Worm (Caenorhabditis elegans) whole organism, L1 larva: ENCODE measurements around the gene lips-13.

Source experiments
- ama-1 ChIP-seq: fragments of 150-350 bp; optimal IDR thresholded peaks from 2 replicates; lab custom pipeline; 2014
- egl-27 ChIP-seq, 2 experiments: fragments of 150-350 bp in 1 of 2; sonication (generic microtip); optimal IDR thresholded peaks; 3 replicates each; lab custom pipeline; 2017 to 2018; ENCODE audit warnings: missing biosample characterization in 2 of 2, missing genetic modification characterization in 2 of 2, missing genetic modification reagents in 2 of 2
- irx-1 ChIP-seq: sonication (generic microtip); optimal IDR thresholded peaks from 2 replicates; lab custom pipeline; 2016; ENCODE audit warnings: missing genetic modification characterization, missing compliant biosample characterization
- lin-35 ChIP-seq, 2 experiments: fragments of 150-350 bp; optimal IDR thresholded peaks; 2 replicates each; lab custom pipeline; 2014; ENCODE audit warnings: missing biosample characterization in 2 of 2, missing genetic modification characterization in 2 of 2, missing genetic modification reagents in 2 of 2
- nhr-11 ChIP-seq: fragments of 150-350 bp; optimal IDR thresholded peaks from 2 replicates; lab custom pipeline; 2014; ENCODE audit warnings: missing biosample characterization, missing genetic modification characterization
- nhr-12 ChIP-seq: sonication (generic microtip); optimal IDR thresholded peaks from 2 replicates; lab custom pipeline; 2017; ENCODE audit warnings: missing biosample characterization, missing genetic modification characterization
- nhr-237 ChIP-seq: fragments of 150-350 bp; optimal IDR thresholded peaks from 2 replicates; lab custom pipeline; 2014; ENCODE audit warnings: missing biosample characterization, missing genetic modification characterization
- nhr-47 ChIP-seq: sonication (generic microtip); optimal IDR thresholded peaks from 2 replicates; lab custom pipeline; 2016; ENCODE audit warnings: mild to moderate bottlenecking, missing genetic modification characterization, moderate library complexity, missing compliant biosample characterization
- nhr-77 ChIP-seq: fragments of 150-350 bp; optimal IDR thresholded peaks from 2 replicates; lab custom pipeline; 2014; ENCODE audit warnings: missing biosample characterization, missing genetic modification characterization
- nhr-90 ChIP-seq: sonication (generic microtip); optimal IDR thresholded peaks from 2 replicates; lab custom pipeline; 2016; ENCODE audit warnings: mild to moderate bottlenecking, missing genetic modification characterization, missing compliant biosample characterization; ENCODE audit not compliant: poor library complexity
- tbx-2 ChIP-seq: sonication (generic microtip); optimal IDR thresholded peaks from 2 replicates; lab custom pipeline; 2016; ENCODE audit warnings: missing genetic modification characterization, missing compliant biosample characterization
- unc-130 ChIP-seq: fragments of 150-350 bp; optimal IDR thresholded peaks from 2 replicates; lab custom pipeline; 2017; ENCODE audit warnings: missing biosample characterization, missing genetic modification characterization, inconsistent platforms
- xbp-1 ChIP-seq: sonication (generic microtip); optimal IDR thresholded peaks from 2 replicates; lab custom pipeline; 2016; ENCODE audit warnings: missing genetic modification characterization, missing compliant biosample characterization
- ztf-4 ChIP-seq: fragments of 150-350 bp; optimal IDR thresholded peaks from 2 replicates; lab custom pipeline; 2014; ENCODE audit warnings: missing biosample characterization, missing genetic modification characterization

ce11 chrII:1084899-1085298 lies 32.9 kb downstream of the lips-13 start:
- TF ChIP-seq nhr-11 (tag; lab: Kevin White, UChicago) (peak; percentile 61), nhr-90 (no peak), ama-1 (no peak), unc-130 (tag; lab: Kevin White, UChicago) (peak; percentile 8), nhr-237 (tag; lab: Kevin White, UChicago) (no peak), nhr-12 (tag; lab: Kevin White, UChicago) (no peak), lin-35 (GFP tag; optimal IDR thresholded peaks at IDR 0.05; lab: Kevin White, UChicago) (peak in 1 of 2 experiments; percentile 44), irx-1 (tag; lab: Kevin White, UChicago) (peak; percentile 52), tbx-2 (peak; percentile 51), xbp-1 (tag; lab: Kevin White, UChicago) (peak; percentile 47), nhr-77 (tag; lab: Kevin White, UChicago) (no peak), egl-27 (tag; optimal IDR thresholded peaks at IDR 0.05; lab: Kevin White, UChicago) (peak in 1 of 2 experiments; percentile 16), ztf-4 (no peak), nhr-47 (peak; percentile 65)
